Worm (Caenorhabditis elegans) whole organism, mixed stage, embryonic: ENCODE data around the gene T22F3.8.

ENCODE experiments used
- blmp-1 ChIP-seq: fragments of 150-350 bp; optimal IDR thresholded peaks from 2 replicates; lab custom pipeline; 2014; ENCODE audit warnings: missing biosample characterization, missing genetic modification characterization
- ces-1 ChIP-seq: fragments of 150-350 bp; optimal IDR thresholded peaks from 2 replicates; lab custom pipeline; 2014; ENCODE audit warnings: missing biosample characterization, missing genetic modification reagents, missing genetic modification characterization
- ham-2 ChIP-seq: fragments of 200-800 bp; sonication (Bioruptor generic); optimal IDR thresholded peaks from 2 replicates; lab custom pipeline; 2018; ENCODE audit warnings: mild to moderate bottlenecking, missing genetic modification characterization, missing compliant biosample characterization
- lsy-2 ChIP-seq: fragments of 150-350 bp; optimal IDR thresholded peaks from 2 replicates; lab custom pipeline; 2014; ENCODE audit warnings: missing biosample characterization, missing genetic modification characterization
- nhr-12 ChIP-seq: fragments of 150-350 bp; optimal IDR thresholded peaks from 2 replicates; lab custom pipeline; 2014; ENCODE audit warnings: missing biosample characterization, missing genetic modification characterization
- nhr-2 ChIP-seq: fragments of 150-350 bp; optimal IDR thresholded peaks from 2 replicates; lab custom pipeline; 2014; ENCODE audit warnings: missing biosample characterization, missing genetic modification characterization
- nhr-237 ChIP-seq: fragments of 150-350 bp; optimal IDR thresholded peaks from 2 replicates; lab custom pipeline; 2014; ENCODE audit warnings: missing biosample characterization, missing genetic modification characterization
- pha-4 ChIP-seq: fragments of 150-350 bp; optimal IDR thresholded peaks from 2 replicates; lab custom pipeline; 2018; ENCODE audit warnings: missing biosample characterization, missing genetic modification reagents, missing genetic modification characterization
- snpc-4 ChIP-seq: fragments of 150-350 bp; optimal IDR thresholded peaks from 2 replicates; lab custom pipeline; 2014; ENCODE audit warnings: missing biosample characterization, missing genetic modification characterization
- sptf-1 ChIP-seq: sonication (generic microtip); optimal IDR thresholded peaks from 2 replicates; lab custom pipeline; 2017; ENCODE audit warnings: mild to moderate bottlenecking, missing genetic modification characterization, moderate library complexity, missing compliant biosample characterization
- unc-39 ChIP-seq: fragments of 150-350 bp; optimal IDR thresholded peaks from 2 replicates; lab custom pipeline; 2014; ENCODE audit warnings: missing biosample characterization, missing genetic modification characterization
- unc-62 ChIP-seq: fragments of 150-350 bp; optimal IDR thresholded peaks from 2 replicates; lab custom pipeline; 2014; ENCODE audit warnings: missing biosample characterization, missing genetic modification reagents, missing genetic modification characterization
- zip-8 ChIP-seq: fragments of 150-350 bp; optimal IDR thresholded peaks from 2 replicates; lab custom pipeline; 2014; ENCODE audit warnings: missing biosample characterization, missing genetic modification characterization
- ztf-11 ChIP-seq: fragments of 150-350 bp; optimal IDR thresholded peaks from 2 replicates; lab custom pipeline; 2014; ENCODE audit warnings: missing biosample characterization, missing genetic modification characterization

DNA sequence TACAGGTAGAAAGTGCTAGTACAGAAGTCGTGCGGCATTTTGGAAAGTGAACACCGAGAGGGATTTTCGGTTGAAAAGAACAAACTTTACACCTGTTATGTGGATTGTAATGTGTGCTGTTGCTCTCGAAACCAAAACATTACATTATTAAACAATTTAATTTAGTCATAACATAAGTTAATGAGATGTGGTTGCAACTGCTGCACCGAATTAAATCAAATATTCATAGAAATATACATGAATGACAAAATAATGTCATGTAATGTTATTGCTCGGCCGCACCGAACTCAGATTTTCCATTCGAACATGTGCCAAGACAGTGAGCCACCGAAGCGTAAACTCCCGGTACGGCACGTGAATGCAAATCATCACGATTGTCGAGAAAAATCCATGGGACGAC lies 10.3 kb downstream of the T22F3.8 start, which contains the start of gene srh-213:
- TF ChIP-seq snpc-4 (tag; lab: Kevin White, UChicago) (no peak), sptf-1 (tag; lab: Kevin White, UChicago) (no peak), nhr-12 (tag; lab: Kevin White, UChicago) (no peak), zip-8 (no peak), ztf-11 (no peak), ces-1 (no peak), ham-2 (GFP tag; lab: Kevin White, UChicago) (no peak), nhr-2 (tag; lab: Kevin White, UChicago) (no peak), pha-4 (tag; lab: Kevin White, UChicago) (no peak), unc-62 (GFP tag; lab: Kevin White, UChicago) (no peak), nhr-237 (tag; lab: Kevin White, UChicago) (no peak), lsy-2 (no peak), unc-39 (tag; lab: Kevin White, UChicago) (no peak), blmp-1 (tag; lab: Kevin White, UChicago) (no peak)
